Fruit fly (Drosophila melanogaster) whole organism: ENCODE results near the gene ppk22.

ENCODE experiments used
- CG8478 ChIP-seq: fragments of >200 bp; optimal IDR thresholded peaks from 2 replicates; lab custom pipeline; 2018; ENCODE audit warnings: inconsistent platforms
- EcR ChIP-seq, 2 experiments: fragments of >200 bp; optimal IDR thresholded peaks; 2 replicates each; lab custom pipeline; 2017; ENCODE audit warnings: missing biosample characterization in 2 of 2, missing genetic modification characterization in 2 of 2, missing genetic modification reagents in 2 of 2
- pan ChIP-seq: fragments of >200 bp; optimal IDR thresholded peaks from 2 replicates; lab custom pipeline; 2017
- psq ChIP-seq: fragments of >200 bp; optimal IDR thresholded peaks from 2 replicates; lab custom pipeline; 2017

dm6 chr3R:24812394-24812793 lies 47.2 kb downstream of the ppk22 start:
- TF ChIP-seq EcR (GFP tag; optimal IDR thresholded peaks at IDR 0.05; lab: Kevin White, UChicago) (no peak), CG8478 (lab: Kevin White, UChicago) (no peak), psq (lab: Kevin White, UChicago) (no peak), pan (lab: Kevin White, UChicago) (no peak)
